Fruit fly (Drosophila melanogaster): ENCODE data around the gene XRCC1.

XRCC1 gene

DNA sequence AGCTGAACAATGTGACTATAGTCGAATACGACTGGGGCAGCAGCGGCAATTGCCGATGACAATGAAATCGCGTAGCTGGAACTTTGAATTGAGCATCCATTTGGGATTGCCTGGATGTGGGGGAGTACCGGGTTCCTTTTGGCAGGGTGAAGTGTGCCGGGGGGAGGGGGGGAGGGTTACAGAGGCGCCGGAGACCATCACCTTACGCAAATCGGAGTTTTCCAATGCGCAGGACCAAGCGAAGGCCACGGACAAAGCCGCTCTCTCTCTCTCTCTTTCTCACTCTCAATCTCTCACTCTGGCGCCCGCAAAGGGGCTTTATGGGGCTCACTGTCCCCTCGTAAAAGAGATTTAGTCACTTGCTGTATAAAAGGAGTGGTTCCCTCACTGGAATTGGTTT, 33.4 kb downstream of the XRCC1 start:
- TF ChIP-seq Gug (GFP tag; IDR thresholded peaks at IDR 0.05), result no peak
- TF ChIP-seq Sox15 (GFP tag; optimal IDR thresholded peaks at IDR 0.05), result no peak
- TF ChIP-seq CG4318 (GFP tag; optimal IDR thresholded peaks at IDR 0.05), result no peak
- TF ChIP-seq spab (GFP tag; optimal IDR thresholded peaks at IDR 0.05), result peak; percentile 14
- no peak for TF ChIP-seq CG6276 (GFP tag; optimal IDR thresholded peaks at IDR 0.05)
- no peak for TF ChIP-seq CG6792 (GFP tag; optimal IDR thresholded peaks at IDR 0.05)
- TF ChIP-seq pdm3 (GFP tag; optimal IDR thresholded peaks at IDR 0.05), result no peak
- TF ChIP-seq Hr39 (GFP tag; optimal IDR thresholded peaks at IDR 0.05), result no peak

DNA sequence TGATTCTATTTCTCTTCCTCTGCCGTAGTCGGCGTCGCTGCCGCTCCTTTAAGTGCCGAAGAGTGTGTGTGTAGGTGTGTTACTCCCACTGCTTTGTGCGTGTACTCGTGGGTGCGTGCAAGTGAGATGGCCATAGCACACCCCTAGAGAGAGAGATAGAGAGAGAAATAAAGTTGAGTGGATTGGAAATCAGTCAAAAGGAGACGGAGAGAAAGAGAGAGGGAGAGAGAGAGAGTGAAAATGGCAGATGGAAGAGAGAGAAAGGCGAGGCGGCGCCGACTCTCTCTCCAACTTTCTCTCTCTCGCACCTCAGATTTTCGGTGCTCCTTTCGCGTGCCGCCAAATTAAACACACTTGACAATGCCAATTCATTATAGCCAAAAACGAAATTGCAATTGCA, 34.4 kb downstream of the XRCC1 start:
- TF ChIP-seq Smox (GFP tag; optimal IDR thresholded peaks at IDR 0.05) (no peak), dsx (GFP tag; optimal IDR thresholded peaks at IDR 0.05; ENCODE audit: poor library complexity, severe bottlenecking) (no peak), CG6163 (GFP tag; IDR thresholded peaks at IDR 0.05) (no peak), Hr4 (GFP tag; optimal IDR thresholded peaks at IDR 0.05) (no peak), CG31627 (GFP tag; optimal IDR thresholded peaks at IDR 0.05) (no peak), OdsH (GFP tag; optimal IDR thresholded peaks at IDR 0.05) (no peak), CG10631 (GFP tag; optimal IDR thresholded peaks at IDR 0.05) (no peak), CG6276 (GFP tag; optimal IDR thresholded peaks at IDR 0.05) (no peak), CG9139 (GFP tag; optimal IDR thresholded peaks at IDR 0.05) (no peak), fkh (GFP tag; optimal IDR thresholded peaks at IDR 0.05) (no peak), vri (GFP tag; optimal IDR thresholded peaks at IDR 0.05) (no peak), svp (GFP tag) (no peak), Sox14 (GFP tag; optimal IDR thresholded peaks at IDR 0.05) (no peak), salr (GFP tag; optimal IDR thresholded peaks at IDR 0.05) (no peak), CG32006 (GFP tag; optimal IDR thresholded peaks at IDR 0.05) (no peak), cyc (GFP tag; optimal IDR thresholded peaks at IDR 0.05) (no peak), Blimp-1 (GFP tag; optimal IDR thresholded peaks at IDR 0.05) (no peak), Eip75B (GFP tag; optimal IDR thresholded peaks at IDR 0.05) (no peak), Ets96B (tag; optimal IDR thresholded peaks at IDR 0.05) (no peak), Hr39 (GFP tag; optimal IDR thresholded peaks at IDR 0.05) (no peak)
